Fruit fly (Drosophila melanogaster) whole organism, embryonic: Measurements from ENCODE around the gene lama.

Experiments used
- Ada2b ChIP-seq: fragments of 200-800 bp; sonication (Bioruptor generic); IDR thresholded peaks from 2 replicates; pipeline ENCODE4 v1.3.6; 2022; ENCODE audit warnings: missing biosample characterization, missing genetic modification characterization
- Aef1 ChIP-seq: fragments of 200-800 bp; sonication (Bioruptor generic); IDR thresholded peaks from 3 replicates; pipeline ENCODE4 v1.3.6; 2022; ENCODE audit warnings: missing biosample characterization, missing genetic modification characterization
- Bdp1 ChIP-seq: fragments of 200-800 bp; sonication (Bioruptor generic); optimal IDR thresholded peaks from 3 replicates; lab custom pipeline; 2016; ENCODE audit warnings: missing biosample characterization, missing genetic modification characterization
- CG10959 ChIP-seq: fragments of 200-800 bp; sonication (Bioruptor generic); IDR thresholded peaks from 2 replicates; pipeline ENCODE4 v1.3.6; 2022; ENCODE audit warnings: missing biosample characterization, missing genetic modification characterization
- CG11247 ChIP-seq: fragments of 200-800 bp; sonication (Bioruptor generic); IDR thresholded peaks from 2 replicates; pipeline ENCODE4 v1.3.6; 2022; ENCODE audit warnings: missing biosample characterization, missing genetic modification characterization
- CG16813 ChIP-seq: fragments of 200-800 bp; sonication (Bioruptor generic); IDR thresholded peaks from 3 replicates; pipeline ENCODE4 v1.3.6; 2022; ENCODE audit warnings: missing biosample characterization, missing genetic modification characterization; ENCODE audit not compliant: partially characterized antibody
- CG18764 ChIP-seq: fragments of 200-800 bp; sonication (Bioruptor generic); optimal IDR thresholded peaks from 3 replicates; lab custom pipeline; 2016; ENCODE audit warnings: missing biosample characterization, missing genetic modification characterization
- CG2202 ChIP-seq: fragments of 200-800 bp; sonication (Bioruptor generic); optimal IDR thresholded peaks from 2 replicates; lab custom pipeline; 2018; ENCODE audit warnings: missing biosample characterization, mild to moderate bottlenecking, missing genetic modification characterization
- CG30403 ChIP-seq: fragments of 200-800 bp; sonication (Bioruptor generic); optimal IDR thresholded peaks from 3 replicates; lab custom pipeline; 2016; ENCODE audit warnings: missing biosample characterization, missing genetic modification characterization
- CG3163 ChIP-seq: fragments of 200-800 bp; sonication (Bioruptor generic); optimal IDR thresholded peaks from 3 replicates; lab custom pipeline; 2016; ENCODE audit warnings: missing biosample characterization, missing genetic modification characterization
- CG32532 ChIP-seq: fragments of 200-800 bp; sonication (Bioruptor generic); IDR thresholded peaks from 2 replicates; pipeline ENCODE4 v1.3.6; 2022; ENCODE audit warnings: missing biosample characterization, missing genetic modification characterization
- CG3407 ChIP-seq: fragments of 200-800 bp; sonication (Bioruptor generic); optimal IDR thresholded peaks from 2 replicates; lab custom pipeline; 2018; ENCODE audit warnings: missing biosample characterization, mild to moderate bottlenecking, missing genetic modification characterization
- CG4424 ChIP-seq: fragments of 200-800 bp; sonication (Bioruptor generic); optimal IDR thresholded peaks from 3 replicates; lab custom pipeline; 2016; ENCODE audit warnings: missing biosample characterization, missing genetic modification characterization
- CG5180 ChIP-seq: fragments of 200-800 bp; sonication (Bioruptor generic); optimal IDR thresholded peaks from 3 replicates; lab custom pipeline; 2017; ENCODE audit warnings: missing biosample characterization, missing genetic modification characterization, mild to moderate bottlenecking, moderate library complexity, missing genetic modification reagents
- CG6175 ChIP-seq: fragments of 200-800 bp; sonication (Bioruptor generic); IDR thresholded peaks from 3 replicates; pipeline ENCODE4 v1.3.6; 2022; ENCODE audit warnings: missing biosample characterization, missing genetic modification characterization
- CG7928 ChIP-seq: fragments of 200-800 bp; sonication (Bioruptor generic); optimal IDR thresholded peaks from 2 replicates; lab custom pipeline; 2017; ENCODE audit warnings: missing biosample characterization, mild to moderate bottlenecking, missing genetic modification characterization
- CG7963 ChIP-seq: fragments of 200-800 bp; sonication (Bioruptor generic); IDR thresholded peaks from 3 replicates; pipeline ENCODE4 v1.3.6; 2022; ENCODE audit warnings: missing biosample characterization, missing genetic modification characterization; ENCODE audit not compliant: partially characterized antibody
- CG8944 ChIP-seq: fragments of 200-800 bp; sonication (Bioruptor generic); optimal IDR thresholded peaks from 3 replicates; lab custom pipeline; 2016; ENCODE audit warnings: missing biosample characterization, missing genetic modification characterization
- CG9609 ChIP-seq: fragments of 200-800 bp; sonication (Bioruptor generic); optimal IDR thresholded peaks from 3 replicates; lab custom pipeline; 2016; ENCODE audit warnings: missing biosample characterization, missing genetic modification characterization
- CoRest ChIP-seq: fragments of 200-800 bp; sonication (Bioruptor generic); optimal IDR thresholded peaks from 3 replicates; lab custom pipeline; 2018; ENCODE audit warnings: missing biosample characterization, mild to moderate bottlenecking, missing genetic modification characterization, moderate library complexity
- Dad ChIP-seq: fragments of 200-800 bp; sonication (Bioruptor generic); optimal IDR thresholded peaks from 3 replicates; lab custom pipeline; 2016; ENCODE audit warnings: missing biosample characterization, missing genetic modification characterization
- Hey ChIP-seq: fragments of 200-800 bp; sonication (Bioruptor generic); optimal IDR thresholded peaks from 3 replicates; lab custom pipeline; 2018; ENCODE audit warnings: missing biosample characterization, mild to moderate bottlenecking, missing genetic modification characterization
- Lhr ChIP-seq: fragments of 200-800 bp; sonication (Bioruptor generic); optimal IDR thresholded peaks from 3 replicates; lab custom pipeline; 2017; ENCODE audit warnings: mild to moderate bottlenecking, missing biosample characterization, missing genetic modification reagents, missing genetic modification characterization
- NC2α ChIP-seq: fragments of 200-800 bp; sonication (Bioruptor generic); optimal IDR thresholded peaks from 2 replicates; lab custom pipeline; 2016; ENCODE audit warnings: missing biosample characterization, missing genetic modification characterization
- NFAT ChIP-seq: fragments of 200-800 bp; sonication (Bioruptor generic); IDR thresholded peaks from 2 replicates; pipeline ENCODE4 v1.3.6; 2022; ENCODE audit warnings: missing biosample characterization, missing genetic modification characterization
- Stat92E ChIP-seq, 3 experiments: fragments of >200 bp in 2 of 3; fragments of 200-800 bp in 1 of 3; sonication (Bioruptor generic) in 1 of 3; optimal IDR thresholded peaks; 2 replicates each; lab custom pipeline; 2017 to 2019; ENCODE audit warnings: missing biosample characterization in 3 of 3, missing genetic modification characterization in 3 of 3, mild to moderate bottlenecking in 1 of 3, moderate library complexity in 1 of 3
- Vsx1 ChIP-seq: fragments of 200-800 bp; sonication (Bioruptor generic); optimal IDR thresholded peaks from 2 replicates; lab custom pipeline; 2017; ENCODE audit warnings: missing biosample characterization, mild to moderate bottlenecking, missing genetic modification characterization, missing genetic modification reagents
- YL-1 ChIP-seq: fragments of 200-800 bp; sonication (Bioruptor generic); optimal IDR thresholded peaks from 3 replicates; lab custom pipeline; 2017; ENCODE audit warnings: missing biosample characterization, mild to moderate bottlenecking, missing genetic modification characterization
- ab ChIP-seq: fragments of 200-800 bp; sonication (Bioruptor generic); optimal IDR thresholded peaks from 2 replicates; lab custom pipeline; 2016; ENCODE audit warnings: missing biosample characterization, missing genetic modification characterization
- ci ChIP-seq: fragments of 200-800 bp; sonication (Bioruptor generic); IDR thresholded peaks from 3 replicates; pipeline ENCODE4 v1.3.6; 2022; ENCODE audit warnings: missing biosample characterization, missing genetic modification characterization
- danr ChIP-seq: fragments of 200-800 bp; sonication (Bioruptor generic); IDR thresholded peaks from 2 replicates; pipeline ENCODE4 v1.3.6; 2022; ENCODE audit warnings: missing biosample characterization, missing genetic modification characterization
- fd64A ChIP-seq: fragments of 200-800 bp; sonication (Bioruptor generic); optimal IDR thresholded peaks from 3 replicates; lab custom pipeline; 2018; ENCODE audit warnings: missing biosample characterization, mild to moderate bottlenecking, missing genetic modification characterization
- gce ChIP-seq: fragments of 200-800 bp; sonication (Bioruptor generic); IDR thresholded peaks from 3 replicates; pipeline ENCODE4 v1.3.6; 2022; ENCODE audit warnings: missing biosample characterization, missing genetic modification characterization
- ham ChIP-seq: fragments of 200-800 bp; sonication (Bioruptor generic); IDR thresholded peaks from 2 replicates; pipeline ENCODE4 v1.3.6; 2022; ENCODE audit warnings: missing biosample characterization, missing genetic modification characterization
- hth ChIP-seq: fragments of >200 bp; optimal IDR thresholded peaks from 2 replicates; lab custom pipeline; 2017; ENCODE audit warnings: inconsistent platforms
- inv ChIP-seq: fragments of 200-800 bp; sonication (Bioruptor generic); IDR thresholded peaks from 2 replicates; pipeline ENCODE4 v1.3.6; 2022; ENCODE audit warnings: missing biosample characterization, missing genetic modification characterization; ENCODE audit not compliant: partially characterized antibody
- kni ChIP-seq: fragments of 200-800 bp; sonication (Bioruptor generic); optimal IDR thresholded peaks from 3 replicates; lab custom pipeline; 2017; ENCODE audit warnings: mild to moderate bottlenecking, missing biosample characterization, missing genetic modification reagents, missing genetic modification characterization
- lab ChIP-seq: fragments of 200-800 bp; sonication (Bioruptor generic); optimal IDR thresholded peaks from 3 replicates; lab custom pipeline; 2017; ENCODE audit warnings: missing biosample characterization, missing genetic modification characterization, mild to moderate bottlenecking, moderate library complexity, missing genetic modification reagents
- lov ChIP-seq, 2 experiments: fragments of 200-800 bp in 1 of 2; fragments of >200 bp in 1 of 2; sonication (Bioruptor generic) in 1 of 2; IDR thresholded peaks in 1 of 2; optimal IDR thresholded peaks in 1 of 2; 2 replicates in 1 of 2; 3 replicates in 1 of 2; pipeline versions ENCODE4 v1.3.6 to Lab custom; 2017 to 2022; ENCODE audit warnings: missing biosample characterization in 1 of 2, missing genetic modification characterization in 1 of 2
- mirr ChIP-seq: fragments of 200-800 bp; sonication (Bioruptor generic); optimal IDR thresholded peaks from 3 replicates; lab custom pipeline; 2018; ENCODE audit warnings: missing biosample characterization, mild to moderate bottlenecking, missing genetic modification characterization
- onecut ChIP-seq: fragments of 200-800 bp; sonication (Bioruptor generic); IDR thresholded peaks from 2 replicates; pipeline ENCODE4 v1.3.6; 2022; ENCODE audit warnings: missing biosample characterization, missing genetic modification characterization
- pb ChIP-seq: fragments of 200-800 bp; sonication (Bioruptor generic); optimal IDR thresholded peaks from 3 replicates; lab custom pipeline; 2016; ENCODE audit warnings: missing biosample characterization, missing genetic modification characterization
- scrt ChIP-seq: fragments of 200-800 bp; sonication (Bioruptor generic); optimal IDR thresholded peaks from 2 replicates; lab custom pipeline; 2018; ENCODE audit warnings: missing biosample characterization, mild to moderate bottlenecking, missing genetic modification characterization, moderate library complexity
- sim ChIP-seq: fragments of 200-800 bp; sonication (Bioruptor generic); IDR thresholded peaks from 2 replicates; pipeline ENCODE4 v1.3.6; 2022; ENCODE audit warnings: missing biosample characterization, missing genetic modification characterization
- sisA ChIP-seq: fragments of 200-800 bp; sonication (Bioruptor generic); IDR thresholded peaks from 2 replicates; pipeline ENCODE4 v1.3.6; 2022; ENCODE audit warnings: missing biosample characterization, missing genetic modification characterization
- slou ChIP-seq: fragments of 200-800 bp; sonication (Bioruptor generic); optimal IDR thresholded peaks from 3 replicates; lab custom pipeline; 2016; ENCODE audit warnings: missing biosample characterization, missing genetic modification characterization
- sr ChIP-seq: fragments of 200-800 bp; sonication (Bioruptor generic); IDR thresholded peaks from 3 replicates; pipeline ENCODE4 v1.3.6; 2022; ENCODE audit warnings: missing biosample characterization, missing genetic modification characterization
- tio ChIP-seq: fragments of 200-800 bp; sonication (Bioruptor generic); optimal IDR thresholded peaks from 2 replicates; lab custom pipeline; 2017; ENCODE audit warnings: missing biosample characterization, missing genetic modification characterization, inconsistent platforms
- vfl ChIP-seq: fragments of 200-800 bp; sonication (Bioruptor generic); optimal IDR thresholded peaks from 2 replicates; lab custom pipeline; 2016; ENCODE audit warnings: missing biosample characterization, missing genetic modification characterization
- wdn ChIP-seq: fragments of 200-800 bp; sonication (Bioruptor generic); IDR thresholded peaks from 2 replicates; pipeline ENCODE4 v1.3.6; 2022; ENCODE audit warnings: missing biosample characterization, missing genetic modification characterization

The lama gene

DNA sequence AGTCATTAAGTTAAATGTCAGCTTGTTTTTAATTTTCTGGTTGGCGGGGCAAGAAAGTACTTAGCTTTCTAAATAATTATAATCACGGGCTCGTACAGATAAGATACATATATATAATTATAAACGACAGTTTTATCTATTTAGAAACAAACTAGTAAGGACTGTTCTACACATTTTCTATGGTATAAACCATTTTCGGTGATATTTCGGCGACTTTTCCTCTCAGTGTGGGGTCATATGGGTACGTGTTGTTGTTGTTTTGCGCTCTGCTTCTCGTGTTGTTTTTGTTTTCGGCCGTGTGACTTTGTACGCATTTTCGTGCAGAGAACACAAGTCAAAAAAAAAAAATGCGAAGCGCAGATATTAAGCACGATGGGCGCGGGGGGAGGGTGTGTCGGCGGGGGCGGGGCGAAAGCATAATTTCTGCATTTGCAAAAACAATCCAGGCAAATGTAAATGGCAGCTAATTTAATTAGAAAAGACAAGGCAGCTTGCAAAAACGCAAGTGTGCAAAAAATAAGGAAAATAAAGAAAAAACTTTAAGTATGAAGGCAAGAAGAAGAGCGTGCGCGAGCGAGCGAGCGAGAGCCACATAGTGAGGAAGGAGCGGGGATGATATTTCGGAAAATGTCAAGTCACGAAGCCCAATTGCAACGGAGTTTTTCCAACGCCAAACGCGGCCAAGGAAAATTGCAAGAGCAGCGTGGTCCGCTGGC is 9.6 kb upstream of the lama start (continued):
- TF ChIP-seq CG10959 (GFP tag; lab: Robert Waterston, UW) (no peak), CG9609 (no peak), gce (no peak), NC2α (GFP tag; lab: Kevin White, UChicago) (no peak), CG3163 (GFP tag; lab: Kevin White, UChicago) (no peak), CG16813 (GFP tag; lab: Robert Waterston, UW) (no peak), Lhr (GFP tag; lab: Kevin White, UChicago) (no peak), lov (optimal IDR thresholded peaks at IDR 0.05; lab: Kevin White, UChicago) (no peak), lov (GFP tag; IDR thresholded peaks at IDR 0.05; lab: Robert Waterston, UW) (no peak), YL-1 (GFP tag; lab: Kevin White, UChicago) (no peak), inv (no peak), Stat92E (GFP tag; optimal IDR thresholded peaks at IDR 0.05; lab: Kevin White, UChicago) (no peak), sisA (GFP tag; lab: Robert Waterston, UW) (no peak), ab (GFP tag; lab: Kevin White, UChicago) (no peak), CG11247 (GFP tag; lab: Robert Waterston, UW) (no peak), hth (lab: Kevin White, UChicago) (no peak), mirr (GFP tag; lab: Kevin White, UChicago) (no peak), CG8944 (no peak), scrt (GFP tag; lab: Kevin White, UChicago) (no peak), Hey (tag; lab: Kevin White, UChicago) (no peak), CoRest (tag; lab: Kevin White, UChicago) (peak; percentile 30), wdn (no peak), Vsx1 (no peak), CG5180 (GFP tag; lab: Kevin White, UChicago) (no peak), tio (GFP tag; lab: Kevin White, UChicago) (peak; percentile 31), CG6175 (GFP tag; lab: Robert Waterston, UW) (no peak), CG7963 (GFP tag; lab: Robert Waterston, UW) (no peak), Bdp1 (GFP tag; lab: Kevin White, UChicago) (no peak), ci (GFP tag; lab: Robert Waterston, UW) (peak; percentile 66), sr (GFP tag; lab: Robert Waterston, UW) (no peak), CG7928 (GFP tag; lab: Kevin White, UChicago) (no peak), sim (no peak), CG32532 (GFP tag; lab: Robert Waterston, UW) (no peak), Aef1 (peak; percentile 23; the same call in 1 of the 3 replicates), onecut (GFP tag; lab: Robert Waterston, UW) (no peak), NFAT (GFP tag; lab: Robert Waterston, UW) (no peak), CG30403 (GFP tag; lab: Kevin White, UChicago) (peak; percentile 32), danr (no peak), Ada2b (no peak), pb (GFP tag; lab: Kevin White, UChicago) (no peak), Dad (GFP tag; lab: Kevin White, UChicago) (no peak), ham (GFP tag; lab: Robert Waterston, UW) (no peak), CG4424 (peak; percentile 57), CG3407 (GFP tag; lab: Kevin White, UChicago) (no peak), slou (GFP tag; lab: Kevin White, UChicago) (no peak), fd64A (no peak), kni (GFP tag; lab: Kevin White, UChicago) (no peak), CG2202 (tag; lab: Kevin White, UChicago) (no peak), lab (no peak), CG18764 (no peak), vfl (GFP tag; lab: Kevin White, UChicago) (no peak)
